Fruit fly (Drosophila melanogaster): ENCODE data around the gene Rbp1.

Rbp1 gene

DNA sequence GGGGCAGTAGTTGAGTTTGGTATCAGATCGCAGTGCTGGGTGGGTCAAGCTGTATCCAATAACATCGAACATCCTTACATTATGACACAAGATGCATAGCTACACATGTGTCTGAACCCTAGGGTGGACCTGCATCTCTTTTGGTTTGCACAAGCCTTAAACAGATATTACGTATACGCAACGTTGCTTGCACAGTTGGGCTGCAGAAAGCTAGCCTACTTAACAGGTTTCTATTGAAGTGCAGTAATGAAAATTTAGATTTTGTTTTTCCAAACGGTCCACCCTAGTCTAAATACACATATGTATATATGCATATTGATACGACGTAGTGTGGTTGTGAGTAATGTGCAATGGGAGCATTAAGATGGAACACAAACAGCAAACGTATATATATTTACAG is 8.9 kb upstream of the Rbp1 start:
- no peak for TF ChIP-seq CG1647 (GFP tag; optimal IDR thresholded peaks at IDR 0.05)
- TF ChIP-seq D (optimal IDR thresholded peaks at IDR 0.05) = no peak
- TF ChIP-seq D (GFP tag; optimal IDR thresholded peaks at IDR 0.05) = no peak
- no peak for TF ChIP-seq CG8359 (GFP tag; optimal IDR thresholded peaks at IDR 0.05; ENCODE audit: borderline replicate concordance)
- no peak for TF ChIP-seq Gsc (GFP tag; IDR thresholded peaks at IDR 0.05)
- TF ChIP-seq ranshi (GFP tag; IDR thresholded peaks at IDR 0.05) = no peak
- TF ChIP-seq row (GFP tag; IDR thresholded peaks at IDR 0.05) = no peak; the same call in 2 of the 3 replicates
- TF ChIP-seq ci (GFP tag; IDR thresholded peaks at IDR 0.05) = no peak
- no peak for TF ChIP-seq CG18599 (GFP tag; optimal IDR thresholded peaks at IDR 0.05)
- no peak for TF ChIP-seq Hmx (GFP tag; optimal IDR thresholded peaks at IDR 0.05)
- TF ChIP-seq CG8281 (tag; optimal IDR thresholded peaks at IDR 0.05) = no peak
- no peak for TF ChIP-seq CG17568 (GFP tag; optimal IDR thresholded peaks at IDR 0.05)
- TF ChIP-seq tx (GFP tag; optimal IDR thresholded peaks at IDR 0.05) = no peak
- TF ChIP-seq Taf1 (GFP tag; IDR thresholded peaks at IDR 0.05) = 0 out of 2 replicates have a peak, but pooled peaks have one; percentile 49
- TF ChIP-seq slbo (GFP tag; IDR thresholded peaks at IDR 0.05) = no peak; the same call in 1 of the 2 replicates
- no peak; the same call in 1 of the 2 replicates for TF ChIP-seq sisA (GFP tag; IDR thresholded peaks at IDR 0.05)
- TF ChIP-seq CG1792 (GFP tag; optimal IDR thresholded peaks at IDR 0.05) = no peak
- no peak for TF ChIP-seq CG1602 (GFP tag; optimal IDR thresholded peaks at IDR 0.05)
- TF ChIP-seq CG3995 (GFP tag; optimal IDR thresholded peaks at IDR 0.05) = no peak
- TF ChIP-seq repo (GFP tag; optimal IDR thresholded peaks at IDR 0.05) = no peak
- no peak for TF ChIP-seq jing (GFP tag; optimal IDR thresholded peaks at IDR 0.05)
- no peak for TF ChIP-seq Dbx (GFP tag; IDR thresholded peaks at IDR 0.05)
- no peak for TF ChIP-seq twi (tag; optimal IDR thresholded peaks at IDR 0.05)
- no peak for TF ChIP-seq Dad (GFP tag; optimal IDR thresholded peaks at IDR 0.05)
- TF ChIP-seq pita (GFP tag; optimal IDR thresholded peaks at IDR 0.05) = no peak
- TF ChIP-seq CG3847 (GFP tag; IDR thresholded peaks at IDR 0.05) = no peak
- no peak for TF ChIP-seq bowl (GFP tag; IDR thresholded peaks at IDR 0.05)
- TF ChIP-seq Ada2b (GFP tag; IDR thresholded peaks at IDR 0.05) = no peak
- TF ChIP-seq CG7372 (GFP tag; IDR thresholded peaks at IDR 0.05) = peak; percentile 35; the same call in 1 of the 2 replicates
- TF ChIP-seq CG31365 (tag; optimal IDR thresholded peaks at IDR 0.05) = no peak
- TF ChIP-seq CG18262 (tag; optimal IDR thresholded peaks at IDR 0.05) = no peak
- TF ChIP-seq Dip3 (GFP tag; optimal IDR thresholded peaks at IDR 0.05) = no peak
- no peak for TF ChIP-seq CG6654 (GFP tag; optimal IDR thresholded peaks at IDR 0.05)
- TF ChIP-seq stc (GFP tag; IDR thresholded peaks at IDR 0.05) = no peak
- no peak for TF ChIP-seq zf30C (GFP tag; optimal IDR thresholded peaks at IDR 0.05)
- TF ChIP-seq CG11696 (GFP tag; IDR thresholded peaks at IDR 0.05) = 0 out of 2 replicates have a peak, but pooled peaks have one; percentile 16
- TF ChIP-seq Hand (GFP tag; optimal IDR thresholded peaks at IDR 0.05) = no peak
- TF ChIP-seq NC2β (GFP tag; optimal IDR thresholded peaks at IDR 0.05) = no peak
- TF ChIP-seq ERR (GFP tag; optimal IDR thresholded peaks at IDR 0.05) = no peak
- TF ChIP-seq Meics (GFP tag; optimal IDR thresholded peaks at IDR 0.05) = no peak
- TF ChIP-seq hkb (optimal IDR thresholded peaks at IDR 0.05) = no peak
- TF ChIP-seq hkb (GFP tag; IDR thresholded peaks at IDR 0.05) = 0 out of 2 replicates have a peak, but pooled peaks have one; percentile 13
- TF ChIP-seq E2f1 (GFP tag; IDR thresholded peaks at IDR 0.05) = 0 out of 2 replicates have a peak, but pooled peaks have one; percentile 17
- no peak for TF ChIP-seq luna (GFP tag; optimal IDR thresholded peaks at IDR 0.05)
- TF ChIP-seq NC2α (GFP tag; optimal IDR thresholded peaks at IDR 0.05) = no peak
- no peak for TF ChIP-seq bigmax (GFP tag; optimal IDR thresholded peaks at IDR 0.05)
- peak; percentile 13 for TF ChIP-seq phol (tag; optimal IDR thresholded peaks at IDR 0.05)
- peak; percentile 38 for TF ChIP-seq ems (GFP tag; optimal IDR thresholded peaks at IDR 0.05)
- no peak for TF ChIP-seq CG4854 (GFP tag; optimal IDR thresholded peaks at IDR 0.05)
- TF ChIP-seq CG13894 (tag; optimal IDR thresholded peaks at IDR 0.05) = no peak
- no peak for TF ChIP-seq B-H1 (GFP tag; IDR thresholded peaks at IDR 0.05)
- no peak for TF ChIP-seq Elba2 (GFP tag; optimal IDR thresholded peaks at IDR 0.05)
- no peak for TF ChIP-seq Oli (tag; optimal IDR thresholded peaks at IDR 0.05)
